Fruit fly (Drosophila melanogaster) whole organism, embryonic: Measurements from ENCODE around the gene KdelR.
A peak's percentile ranks its signal among the peaks of the same experiment; 100 is the strongest.

Experiments used
- CG10431 ChIP-seq: fragments of 200-800 bp; sonication (Bioruptor generic); optimal IDR thresholded peaks from 3 replicates; lab custom pipeline; 2018; ENCODE audit warnings: missing biosample characterization, mild to moderate bottlenecking, missing genetic modification characterization
- CG15514 ChIP-seq: fragments of 200-800 bp; sonication (Bioruptor generic); optimal IDR thresholded peaks from 3 replicates; lab custom pipeline; 2017; ENCODE audit warnings: missing biosample characterization, missing genetic modification characterization, mild to moderate bottlenecking, moderate library complexity, missing genetic modification reagents
- CG15696 ChIP-seq: fragments of 200-800 bp; sonication (Bioruptor generic); optimal IDR thresholded peaks from 2 replicates; lab custom pipeline; 2019; ENCODE audit warnings: missing biosample characterization, mild to moderate bottlenecking, missing genetic modification characterization, moderate library complexity
- CG18262 ChIP-seq: fragments of 200-800 bp; optimal IDR thresholded peaks from 3 replicates; lab custom pipeline; 2019; ENCODE audit warnings: missing biosample characterization, mild to moderate bottlenecking, missing genetic modification characterization, moderate library complexity
- CG1832 ChIP-seq: fragments of 200-800 bp; sonication (Bioruptor generic); optimal IDR thresholded peaks from 2 replicates; lab custom pipeline; 2017; ENCODE audit warnings: missing biosample characterization, mild to moderate bottlenecking, missing genetic modification characterization, inconsistent platforms
- CG34224 ChIP-seq: fragments of 200-800 bp; sonication (Bioruptor generic); IDR thresholded peaks from 3 replicates; pipeline ENCODE4 v1.3.6; 2022; ENCODE audit warnings: missing biosample characterization, missing genetic modification characterization; ENCODE audit not compliant: partially characterized antibody
- CG34422 ChIP-seq: fragments of 200-800 bp; sonication (Bioruptor generic); IDR thresholded peaks from 3 replicates; pipeline ENCODE4 v1.3.6; 2022; ENCODE audit warnings: missing biosample characterization, missing genetic modification characterization
- CG4854 ChIP-seq: fragments of 200-800 bp; sonication (Bioruptor generic); optimal IDR thresholded peaks from 2 replicates; lab custom pipeline; 2016; ENCODE audit warnings: missing biosample characterization, missing genetic modification characterization, inconsistent platforms
- CG7839 ChIP-seq: fragments of 200-800 bp; sonication (Bioruptor generic); optimal IDR thresholded peaks from 3 replicates; lab custom pipeline; 2018; ENCODE audit warnings: missing biosample characterization, mild to moderate bottlenecking, missing genetic modification characterization, moderate library complexity
- CG8290 ChIP-seq, 3 experiments: fragments of 200-800 bp; sonication (Bioruptor generic); optimal IDR thresholded peaks; 2 replicates each; lab custom pipeline; 2016 to 2019; ENCODE audit warnings: missing biosample characterization in 3 of 3, missing genetic modification characterization in 3 of 3, mild to moderate bottlenecking in 2 of 3, moderate library complexity in 1 of 3
- CG9797 ChIP-seq: fragments of 200-800 bp; sonication (Bioruptor generic); optimal IDR thresholded peaks from 3 replicates; lab custom pipeline; 2018; ENCODE audit warnings: missing biosample characterization, mild to moderate bottlenecking, missing genetic modification characterization
- Camta ChIP-seq: fragments of 200-800 bp; sonication (Bioruptor generic); optimal IDR thresholded peaks from 2 replicates; lab custom pipeline; 2016; ENCODE audit warnings: missing biosample characterization, missing genetic modification characterization
- Dek ChIP-seq: fragments of 200-800 bp; sonication (Bioruptor generic); optimal IDR thresholded peaks from 3 replicates; lab custom pipeline; 2019; ENCODE audit warnings: missing biosample characterization, mild to moderate bottlenecking, missing genetic modification characterization, moderate library complexity
- E2f1 ChIP-seq: fragments of 200-800 bp; sonication (Bioruptor generic); IDR thresholded peaks from 2 replicates; pipeline ENCODE4 v1.3.6; 2022; ENCODE audit warnings: missing biosample characterization, missing genetic modification characterization
- E2f2 ChIP-seq: fragments of 200-800 bp; sonication (Bioruptor generic); IDR thresholded peaks from 2 replicates; pipeline ENCODE4 v1.3.6; 2022; ENCODE audit warnings: missing biosample characterization, missing genetic modification characterization
- Fer2 ChIP-seq: fragments of 200-800 bp; sonication (Bioruptor generic); optimal IDR thresholded peaks from 2 replicates; lab custom pipeline; 2018; ENCODE audit warnings: missing biosample characterization, mild to moderate bottlenecking, missing genetic modification characterization, moderate library complexity
- Hr78 ChIP-seq, 2 experiments: fragments of 200-800 bp in 1 of 2; fragments of >200 bp in 1 of 2; sonication (Bioruptor generic) in 1 of 2; optimal IDR thresholded peaks; 2 replicates each; lab custom pipeline; 2017 to 2019; ENCODE audit warnings: missing biosample characterization in 2 of 2, missing genetic modification characterization in 2 of 2, mild to moderate bottlenecking in 1 of 2, moderate library complexity in 1 of 2
- Hsf ChIP-seq: fragments of 200-800 bp; sonication (Bioruptor generic); optimal IDR thresholded peaks from 3 replicates; lab custom pipeline; 2016; ENCODE audit warnings: missing biosample characterization, missing genetic modification characterization
- Lhr ChIP-seq: fragments of 200-800 bp; sonication (Bioruptor generic); optimal IDR thresholded peaks from 3 replicates; lab custom pipeline; 2017; ENCODE audit warnings: mild to moderate bottlenecking, missing biosample characterization, missing genetic modification reagents, missing genetic modification characterization
- Mad ChIP-seq: fragments of 200-800 bp; sonication (Bioruptor generic); optimal IDR thresholded peaks from 2 replicates; lab custom pipeline; 2016; ENCODE audit warnings: missing biosample characterization, missing genetic modification characterization
- Max ChIP-seq: fragments of 200-800 bp; sonication (Bioruptor generic); optimal IDR thresholded peaks from 2 replicates; lab custom pipeline; 2016; ENCODE audit warnings: missing biosample characterization, mild to moderate bottlenecking, missing genetic modification characterization
- NFAT ChIP-seq: fragments of 200-800 bp; sonication (Bioruptor generic); IDR thresholded peaks from 2 replicates; pipeline ENCODE4 v1.3.6; 2022; ENCODE audit warnings: missing biosample characterization, missing genetic modification characterization
- PHDP ChIP-seq: fragments of 200-800 bp; sonication (Bioruptor generic); optimal IDR thresholded peaks from 3 replicates; lab custom pipeline; 2018; ENCODE audit warnings: missing biosample characterization, mild to moderate bottlenecking, missing genetic modification characterization, moderate library complexity
- Ssrp ChIP-seq: fragments of 200-800 bp; sonication (Bioruptor generic); optimal IDR thresholded peaks from 2 replicates; lab custom pipeline; 2018; ENCODE audit warnings: missing biosample characterization, mild to moderate bottlenecking, missing genetic modification characterization, moderate library complexity
- Xrp1 ChIP-seq: fragments of 200-800 bp; sonication (Bioruptor generic); IDR thresholded peaks from 2 replicates; pipeline ENCODE4 v1.3.6; 2022; ENCODE audit warnings: missing biosample characterization, missing genetic modification characterization
- amos ChIP-seq: fragments of 200-800 bp; sonication (Bioruptor generic); IDR thresholded peaks from 2 replicates; pipeline ENCODE4 v1.3.6; 2022; ENCODE audit warnings: missing biosample characterization, missing genetic modification characterization; ENCODE audit not compliant: partially characterized antibody
- chif ChIP-seq, 2 experiments: fragments of 200-800 bp; sonication (Bioruptor generic); optimal IDR thresholded peaks; 3 replicates each; lab custom pipeline; 2016; ENCODE audit warnings: missing biosample characterization in 2 of 2, missing genetic modification characterization in 2 of 2
- chinmo ChIP-seq: fragments of 200-800 bp; sonication (Bioruptor generic); IDR thresholded peaks from 4 replicates; pipeline ENCODE4 v1.3.6; 2022; ENCODE audit warnings: missing biosample characterization, missing genetic modification characterization; ENCODE audit not compliant: partially characterized antibody
- chm ChIP-seq: fragments of 200-800 bp; sonication (Bioruptor generic); IDR thresholded peaks from 2 replicates; pipeline ENCODE4 v1.3.6; 2022; ENCODE audit warnings: missing biosample characterization, missing genetic modification characterization
- croc ChIP-seq: fragments of 200-800 bp; sonication (Bioruptor generic); conservative IDR thresholded peaks from 3 replicates; pipeline ENCODE4 v1.3.6; 2022; ENCODE audit warnings: missing biosample characterization, missing genetic modification characterization
- dmrt99B ChIP-seq: fragments of 200-800 bp; sonication (Bioruptor generic); optimal IDR thresholded peaks from 2 replicates; lab custom pipeline; 2018; ENCODE audit warnings: missing biosample characterization, mild to moderate bottlenecking, missing genetic modification characterization, moderate library complexity
- grn ChIP-seq: fragments of 200-800 bp; sonication (Bioruptor generic); optimal IDR thresholded peaks from 3 replicates; lab custom pipeline; 2017; ENCODE audit warnings: missing biosample characterization, missing genetic modification characterization
- hkb ChIP-seq, 2 experiments: fragments of 200-800 bp in 1 of 2; fragments of >200 bp in 1 of 2; sonication (Bioruptor generic) in 1 of 2; IDR thresholded peaks in 1 of 2; optimal IDR thresholded peaks in 1 of 2; 2 replicates each; pipeline versions ENCODE4 v1.3.6 to Lab custom; 2017 to 2022; ENCODE audit warnings: missing biosample characterization in 1 of 2, missing genetic modification characterization in 1 of 2
- knrl ChIP-seq: fragments of 200-800 bp; sonication (Bioruptor generic); IDR thresholded peaks from 3 replicates; pipeline ENCODE4 v1.3.6; 2022; ENCODE audit warnings: missing biosample characterization, missing genetic modification characterization; ENCODE audit not compliant: partially characterized antibody
- lilli ChIP-seq: fragments of 200-800 bp; sonication (Bioruptor generic); optimal IDR thresholded peaks from 3 replicates; lab custom pipeline; 2016; ENCODE audit warnings: missing biosample characterization, missing genetic modification characterization
- mam ChIP-seq: fragments of 200-800 bp; sonication (Bioruptor generic); optimal IDR thresholded peaks from 3 replicates; lab custom pipeline; 2016; ENCODE audit warnings: missing biosample characterization, missing genetic modification characterization
- mld ChIP-seq: fragments of 200-800 bp; sonication (Bioruptor generic); IDR thresholded peaks from 3 replicates; pipeline ENCODE4 v1.3.6; 2022; ENCODE audit warnings: missing biosample characterization, missing genetic modification characterization; ENCODE audit not compliant: partially characterized antibody
- peb ChIP-seq: fragments of 200-800 bp; sonication (Bioruptor generic); IDR thresholded peaks from 2 replicates; pipeline ENCODE4 v1.3.6; 2022; ENCODE audit warnings: missing biosample characterization, missing genetic modification characterization
- row ChIP-seq: fragments of 200-800 bp; sonication (Bioruptor generic); IDR thresholded peaks from 3 replicates; pipeline ENCODE4 v1.3.6; 2022; ENCODE audit warnings: missing biosample characterization, missing genetic modification characterization
- schlank ChIP-seq: fragments of 200-800 bp; sonication (Bioruptor generic); optimal IDR thresholded peaks from 2 replicates; lab custom pipeline; 2018; ENCODE audit warnings: missing biosample characterization, mild to moderate bottlenecking, missing genetic modification characterization
- slp2 ChIP-seq: fragments of 200-800 bp; sonication (Bioruptor generic); optimal IDR thresholded peaks from 2 replicates; lab custom pipeline; 2016; ENCODE audit warnings: missing biosample characterization, missing genetic modification characterization
- sr ChIP-seq: fragments of 200-800 bp; sonication (Bioruptor generic); IDR thresholded peaks from 3 replicates; pipeline ENCODE4 v1.3.6; 2022; ENCODE audit warnings: missing biosample characterization, missing genetic modification characterization
- tap ChIP-seq: fragments of 200-800 bp; optimal IDR thresholded peaks from 3 replicates; lab custom pipeline; 2019; ENCODE audit warnings: missing biosample characterization, mild to moderate bottlenecking, missing genetic modification characterization, moderate library complexity
- trem ChIP-seq: fragments of 200-800 bp; optimal IDR thresholded peaks from 3 replicates; lab custom pipeline; 2019; ENCODE audit warnings: missing biosample characterization, mild to moderate bottlenecking, missing genetic modification characterization, moderate library complexity
- vnd ChIP-seq: fragments of 200-800 bp; sonication (Bioruptor generic); IDR thresholded peaks from 3 replicates; pipeline ENCODE4 v1.3.6; 2022; ENCODE audit warnings: missing biosample characterization, missing genetic modification characterization; ENCODE audit not compliant: partially characterized antibody
- wor ChIP-seq: fragments of 200-800 bp; sonication (Bioruptor generic); IDR thresholded peaks from 2 replicates; pipeline ENCODE4 v1.3.6; 2022; ENCODE audit warnings: missing biosample characterization, missing genetic modification characterization

KdelR gene

DNA sequence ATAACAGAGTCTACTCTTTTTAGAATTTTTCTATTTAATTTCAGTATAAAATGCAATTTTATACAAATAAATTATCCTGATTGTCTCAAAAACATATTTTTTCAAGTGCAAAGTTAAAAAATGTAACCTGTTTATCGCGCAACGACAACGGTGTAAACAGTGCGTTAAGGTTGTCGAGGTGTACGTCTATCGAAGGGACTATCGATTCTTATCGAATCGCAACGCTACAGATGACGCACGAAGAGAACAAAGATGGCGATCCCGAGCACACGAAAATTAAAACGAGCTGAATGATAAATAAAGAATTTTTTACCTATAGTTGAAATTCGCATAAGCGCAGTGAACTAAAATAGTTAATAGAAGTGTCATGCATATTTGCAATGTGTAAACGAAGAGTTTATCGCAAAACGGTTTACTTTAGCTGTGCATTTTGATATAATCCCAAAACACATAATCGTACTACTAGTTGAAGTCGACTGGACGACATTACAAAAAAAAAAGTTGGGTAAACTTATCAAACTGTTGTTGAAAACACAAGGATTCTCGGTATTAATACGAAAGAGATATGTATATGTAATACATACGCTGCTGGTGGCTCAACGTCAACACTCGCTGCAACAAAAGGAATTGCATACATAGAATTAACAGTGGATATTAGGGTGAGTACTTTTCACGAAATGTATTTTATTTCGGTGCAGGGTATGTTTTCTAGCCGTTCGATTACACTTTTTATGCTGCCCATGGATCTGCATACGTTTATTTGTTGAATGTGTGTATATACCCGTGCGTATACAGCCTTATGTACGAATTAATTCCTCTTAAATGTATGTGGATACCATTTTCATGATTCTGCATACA lies 38.6 kb upstream of the KdelR start, which contains the start of gene da (continued):
- TF ChIP-seq hkb (optimal IDR thresholded peaks at IDR 0.05; lab: Kevin White, UChicago): no peak
- peak; percentile 54 for TF ChIP-seq hkb (GFP tag; IDR thresholded peaks at IDR 0.05; lab: Robert Waterston, UW)
- TF ChIP-seq knrl (GFP tag; lab: Robert Waterston, UW): peak; percentile 50; the same call in 1 of the 3 replicates
- TF ChIP-seq CG18262 (tag; lab: Kevin White, UChicago): peak; percentile 58
- peak; percentile 55 for TF ChIP-seq chm (GFP tag; lab: Robert Waterston, UW)
- TF ChIP-seq wor (GFP tag; lab: Robert Waterston, UW): no peak
- peak; percentile 57; the same call in 2 of the 3 replicates for TF ChIP-seq CG34422 (GFP tag; lab: Robert Waterston, UW)
- TF ChIP-seq CG7839 (tag; lab: Kevin White, UChicago): peak; percentile 61
- peak; percentile 47; the same call in 1 of the 2 replicates for TF ChIP-seq E2f2 (GFP tag; lab: Robert Waterston, UW)
- peak; percentile 66; the same call in 1 of the 2 replicates for TF ChIP-seq amos
- no peak for TF ChIP-seq sr (GFP tag; lab: Robert Waterston, UW)
- TF ChIP-seq croc: no peak
- TF ChIP-seq Fer2 (tag; lab: Kevin White, UChicago): peak; percentile 1
- no peak; the same call in 2 of the 3 replicates for TF ChIP-seq vnd (GFP tag; lab: Robert Waterston, UW)
- peak; percentile 23 for TF ChIP-seq Lhr (GFP tag; lab: Kevin White, UChicago)
- TF ChIP-seq Mad (GFP tag; lab: Kevin White, UChicago): peak; percentile 39
- peak; percentile 44 to 55 for TF ChIP-seq chif (GFP tag; optimal IDR thresholded peaks at IDR 0.05; lab: Kevin White, UChicago)
- TF ChIP-seq CG15696 (tag; lab: Kevin White, UChicago): peak; percentile 28
- TF ChIP-seq CG10431: peak; percentile 4
- TF ChIP-seq E2f1 (GFP tag; lab: Robert Waterston, UW): peak; percentile 50; the same call in 1 of the 2 replicates
- peak; percentile 80 for TF ChIP-seq CG8290 (GFP tag; optimal IDR thresholded peaks at IDR 0.05; lab: Kevin White, UChicago)
- TF ChIP-seq CG8290 (tag; optimal IDR thresholded peaks at IDR 0.05; lab: Kevin White, UChicago): peak in 1 of 2 experiments; percentile 89
- TF ChIP-seq trem (tag; lab: Kevin White, UChicago): peak; percentile 59
- peak; percentile 68 for TF ChIP-seq CG34224 (GFP tag; lab: Robert Waterston, UW)
- TF ChIP-seq Dek (tag; lab: Kevin White, UChicago): peak; percentile 65
- peak; percentile 68 for TF ChIP-seq PHDP
- TF ChIP-seq row (GFP tag; lab: Robert Waterston, UW): peak; percentile 85
- peak in 1 of 2 experiments; percentile 8 for TF ChIP-seq Hr78 (GFP tag; optimal IDR thresholded peaks at IDR 0.05; lab: Kevin White, UChicago)
- peak; percentile 81 for TF ChIP-seq CG15514 (GFP tag; lab: Kevin White, UChicago)
- TF ChIP-seq tap (tag; lab: Kevin White, UChicago): peak; percentile 60
- TF ChIP-seq mld (GFP tag; lab: Robert Waterston, UW): no peak
- peak; percentile 58 for TF ChIP-seq CG9797
- TF ChIP-seq Max: peak; percentile 5
- peak; percentile 74 for TF ChIP-seq Camta (GFP tag; lab: Kevin White, UChicago)
- TF ChIP-seq chinmo (GFP tag; lab: Robert Waterston, UW): 0 out of 4 replicates have a peak, but pooled peaks have one; percentile 52
- peak; percentile 8 for TF ChIP-seq CG4854
- peak; percentile 9 for TF ChIP-seq schlank (tag; lab: Kevin White, UChicago)
- peak; percentile 58; the same call in 1 of the 2 replicates for TF ChIP-seq NFAT (GFP tag; lab: Robert Waterston, UW)
- no peak for TF ChIP-seq CG1832
- peak; percentile 34 for TF ChIP-seq grn (GFP tag; lab: Kevin White, UChicago)
- peak; percentile 70 for TF ChIP-seq mam (GFP tag; lab: Kevin White, UChicago)
- TF ChIP-seq slp2 (GFP tag; lab: Kevin White, UChicago): peak; percentile 36
- peak; percentile 63 for TF ChIP-seq Xrp1 (GFP tag; lab: Robert Waterston, UW)
- TF ChIP-seq Ssrp (tag; lab: Kevin White, UChicago): peak; percentile 58
- TF ChIP-seq Hsf (GFP tag; lab: Kevin White, UChicago): peak; percentile 73
- peak; percentile 31; the same call in 1 of the 2 replicates for TF ChIP-seq peb (GFP tag; lab: Robert Waterston, UW)
- peak; percentile 70 for TF ChIP-seq lilli (GFP tag; lab: Kevin White, UChicago)
- TF ChIP-seq dmrt99B: peak; percentile 63
